Worm (Caenorhabditis elegans): ENCODE data around the gene rpl-21.

- TF ChIP-seq gei-17 (GFP tag; optimal IDR thresholded peaks at IDR 0.05), result no peak
- no peak for TF ChIP-seq cebp-2 (GFP tag; IDR thresholded peaks at IDR 0.05)
- TF ChIP-seq fkh-3 (tag; optimal IDR thresholded peaks at IDR 0.05), result no peak
- TF ChIP-seq lsl-1 (GFP tag; optimal IDR thresholded peaks at IDR 0.05), result no peak
- no peak for TF ChIP-seq ama-1 (optimal IDR thresholded peaks at IDR 0.05)
- no peak for TF ChIP-seq ama-1 (GFP tag; optimal IDR thresholded peaks at IDR 0.05)
- TF ChIP-seq B0336.3 (GFP tag; IDR thresholded peaks at IDR 0.05), result no peak
- no peak for TF ChIP-seq madf-6 (GFP tag; IDR thresholded peaks at IDR 0.05)
- TF ChIP-seq ceh-27 (GFP tag; optimal IDR thresholded peaks at IDR 0.05), result no peak
- no peak for TF ChIP-seq F23B12.7 (tag; optimal IDR thresholded peaks at IDR 0.05; ENCODE audit: insufficient read depth)
- no peak for TF ChIP-seq snpc-4 (GFP tag; optimal IDR thresholded peaks at IDR 0.05)
- no peak for TF ChIP-seq snpc-4 (tag; optimal IDR thresholded peaks at IDR 0.05)
Observed at ce11 chrIII:8142217-8142616, 12.2 kb upstream of the rpl-21 start.

All from whole organism, young adult.